Fruit fly (Drosophila melanogaster): ENCODE measurements around the gene CG14947.

CG14947 gene

dm6 chr2L:12103231-12104210, 27.6 kb downstream of the CG14947 start, which contains the start of the genes Patsas and ThrRS:
Gene Patsas, minus strand, starts transcription at chr2L:12103285.
Gene ThrRS, plus strand, starts transcription at chr2L:12103751.
- TF ChIP-seq Sp1 (GFP tag; optimal IDR thresholded peaks at IDR 0.05): peak; percentile 78
- peak; percentile 77 for TF ChIP-seq rgr (GFP tag; optimal IDR thresholded peaks at IDR 0.05)
- TF ChIP-seq CrebA (GFP tag; optimal IDR thresholded peaks at IDR 0.05; ENCODE audit: borderline replicate concordance): no peak
- TF ChIP-seq dl (GFP tag; optimal IDR thresholded peaks at IDR 0.05; ENCODE audit: insufficient read depth in 1 of 2, partially characterized antibody in 2 of 2): no peak
- TF ChIP-seq usp (GFP tag; optimal IDR thresholded peaks at IDR 0.05): no peak
- peak; percentile 66 for TF ChIP-seq ey (GFP tag; optimal IDR thresholded peaks at IDR 0.05)
- no peak for TF ChIP-seq sage (GFP tag; optimal IDR thresholded peaks at IDR 0.05)
- TF ChIP-seq CG9705 (GFP tag; optimal IDR thresholded peaks at IDR 0.05): peak; percentile 43
- peak; percentile 55 for TF ChIP-seq psq (GFP tag; optimal IDR thresholded peaks at IDR 0.05)
- peak; percentile 82 for TF ChIP-seq HLH106 (tag; optimal IDR thresholded peaks at IDR 0.05)
- TF ChIP-seq Dif (GFP tag; optimal IDR thresholded peaks at IDR 0.05; ENCODE audit: partially characterized antibody): no peak
- TF ChIP-seq foxo (GFP tag; optimal IDR thresholded peaks at IDR 0.05): peak in 1 of 2 experiments; percentile 83
- TF ChIP-seq sv (GFP tag; optimal IDR thresholded peaks at IDR 0.05): peak; percentile 85
- no peak for TF ChIP-seq fru (GFP tag; optimal IDR thresholded peaks at IDR 0.05)
- TF ChIP-seq OdsH (GFP tag; optimal IDR thresholded peaks at IDR 0.05): peak; percentile 61
- peak; percentile 77 for TF ChIP-seq N (GFP tag; optimal IDR thresholded peaks at IDR 0.05)
- TF ChIP-seq Myc (optimal IDR thresholded peaks at IDR 0.05): peak; percentile 6
- peak; percentile 30 for TF ChIP-seq Hr78 (GFP tag; optimal IDR thresholded peaks at IDR 0.05)
- TF ChIP-seq br (GFP tag; optimal IDR thresholded peaks at IDR 0.05): peak; percentile 56
- TF ChIP-seq Rel (GFP tag; optimal IDR thresholded peaks at IDR 0.05): no peak
- peak; percentile 36 for TF ChIP-seq Rel (tag; optimal IDR thresholded peaks at IDR 0.05)

- TF ChIP-seq dsf (GFP tag; optimal IDR thresholded peaks at IDR 0.05; ENCODE audit: borderline replicate concordance): no peak
- TF ChIP-seq HLH106 (tag; optimal IDR thresholded peaks at IDR 0.05): no peak
- no peak for TF ChIP-seq Vsx2 (GFP tag; optimal IDR thresholded peaks at IDR 0.05; ENCODE audit: partially characterized antibody)
- TF ChIP-seq Hr83 (GFP tag; optimal IDR thresholded peaks at IDR 0.05; ENCODE audit: poor library complexity, severe bottlenecking): no peak
- TF ChIP-seq Dif (GFP tag; optimal IDR thresholded peaks at IDR 0.05; ENCODE audit: partially characterized antibody): no peak
- no peak for TF ChIP-seq dl (GFP tag; optimal IDR thresholded peaks at IDR 0.05; ENCODE audit: insufficient read depth in 1 of 2, partially characterized antibody in 2 of 2)
- TF ChIP-seq woc (GFP tag; optimal IDR thresholded peaks at IDR 0.05): no peak
These were observed 31.2 kb downstream of the CG14947 start for dm6 chr2L:12107087-12107486.

- no peak for TF ChIP-seq dmrt93B (GFP tag; optimal IDR thresholded peaks at IDR 0.05)
- TF ChIP-seq CrebA (GFP tag; optimal IDR thresholded peaks at IDR 0.05; ENCODE audit: borderline replicate concordance): no peak
- TF ChIP-seq ey (GFP tag; optimal IDR thresholded peaks at IDR 0.05): no peak
- TF ChIP-seq tai (GFP tag; optimal IDR thresholded peaks at IDR 0.05): no peak
- peak; percentile 28 for TF ChIP-seq Sp1 (GFP tag; optimal IDR thresholded peaks at IDR 0.05)
- no peak for TF ChIP-seq HLH106 (tag; optimal IDR thresholded peaks at IDR 0.05)
- TF ChIP-seq brk (GFP tag; optimal IDR thresholded peaks at IDR 0.05): no peak
- no peak for TF ChIP-seq Mio (GFP tag; optimal IDR thresholded peaks at IDR 0.05)
- no peak for TF ChIP-seq woc (GFP tag; optimal IDR thresholded peaks at IDR 0.05)
- TF ChIP-seq pan (optimal IDR thresholded peaks at IDR 0.05): no peak
- TF ChIP-seq foxo (GFP tag; optimal IDR thresholded peaks at IDR 0.05): no peak
- TF ChIP-seq N (GFP tag; optimal IDR thresholded peaks at IDR 0.05): no peak
- TF ChIP-seq Vsx2 (GFP tag; optimal IDR thresholded peaks at IDR 0.05; ENCODE audit: partially characterized antibody): no peak
- TF ChIP-seq usp (GFP tag; optimal IDR thresholded peaks at IDR 0.05): no peak
- TF ChIP-seq rgr (GFP tag; optimal IDR thresholded peaks at IDR 0.05): no peak
- no peak for TF ChIP-seq Hr78 (GFP tag; optimal IDR thresholded peaks at IDR 0.05)
- TF ChIP-seq dl (GFP tag; optimal IDR thresholded peaks at IDR 0.05; ENCODE audit: insufficient read depth in 1 of 2, partially characterized antibody in 2 of 2): no peak
- TF ChIP-seq jim (GFP tag; optimal IDR thresholded peaks at IDR 0.05): no peak
- TF ChIP-seq fru (GFP tag; optimal IDR thresholded peaks at IDR 0.05): no peak
- no peak for TF ChIP-seq Dfd (GFP tag; optimal IDR thresholded peaks at IDR 0.05)
- no peak for TF ChIP-seq Rel (GFP tag; optimal IDR thresholded peaks at IDR 0.05)
- peak; percentile 54 for TF ChIP-seq Rel (tag; optimal IDR thresholded peaks at IDR 0.05)
- no peak for TF ChIP-seq CG9705 (GFP tag; optimal IDR thresholded peaks at IDR 0.05)
- TF ChIP-seq h (GFP tag; optimal IDR thresholded peaks at IDR 0.05): peak; percentile 34
- TF ChIP-seq lola (GFP tag; optimal IDR thresholded peaks at IDR 0.05): no peak
- peak; percentile 46 for TF ChIP-seq Jra (GFP tag; optimal IDR thresholded peaks at IDR 0.05)
- no peak for TF ChIP-seq dsf (GFP tag; optimal IDR thresholded peaks at IDR 0.05; ENCODE audit: borderline replicate concordance)
- no peak for TF ChIP-seq Abd-B (GFP tag; optimal IDR thresholded peaks at IDR 0.05)
- no peak for TF ChIP-seq Myc (optimal IDR thresholded peaks at IDR 0.05)
- TF ChIP-seq Hnf4 (GFP tag; optimal IDR thresholded peaks at IDR 0.05): no peak
These were observed 33.1 kb downstream of the CG14947 start, which contains the start of the genes Rab6 and Phae1 for dm6 chr2L:12108779-12109564. Gene Rab6, minus strand, starts transcription at chr2L:12109116. Gene Phae1, plus strand, starts transcription at chr2L:12109417.
